Worm (Caenorhabditis elegans): Measurements from ENCODE around the gene ptp-8.

DNA sequence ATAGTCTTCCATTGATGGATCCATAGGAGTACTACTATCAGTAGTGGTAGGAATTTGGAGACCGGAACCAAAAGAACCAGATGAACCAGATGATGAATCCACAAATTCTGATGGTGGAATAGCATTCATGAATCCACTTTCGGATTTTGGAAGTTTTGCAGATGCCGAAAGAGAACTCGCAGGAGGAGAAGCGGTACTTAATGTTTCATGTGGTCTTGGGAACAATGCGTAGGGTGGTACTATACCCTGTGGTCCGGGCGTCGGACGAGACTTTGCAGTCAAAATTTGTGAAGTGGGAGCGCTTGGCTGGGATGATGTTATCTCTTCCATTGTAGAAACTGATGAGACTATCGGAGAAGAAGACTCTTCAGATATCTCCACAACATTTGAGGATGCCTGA is 43.8 kb upstream of the ptp-8 start:
- no peak for TF ChIP-seq pha-4 (tag; optimal IDR thresholded peaks at IDR 0.05)
- TF ChIP-seq elt-1 (tag; optimal IDR thresholded peaks at IDR 0.05; ENCODE audit: borderline replicate concordance, insufficient read depth): no peak
- TF ChIP-seq tbx-8 (GFP tag; optimal IDR thresholded peaks at IDR 0.05): no peak
- no peak for TF ChIP-seq mep-1 (tag; optimal IDR thresholded peaks at IDR 0.05)
- TF ChIP-seq M03D4.4 (tag; optimal IDR thresholded peaks at IDR 0.05): no peak

All from whole organism, mixed stage, embryonic.